Fruit fly (Drosophila melanogaster) whole organism, embryonic: ENCODE results near the gene beta4GalNAcTB.

ENCODE experiments used
- CG11560 ChIP-seq: fragments of 200-800 bp; sonication (Bioruptor generic); IDR thresholded peaks from 3 replicates; pipeline ENCODE4 v1.3.6; 2022; ENCODE audit warnings: missing biosample characterization, missing genetic modification characterization
- CTCF ChIP-seq: fragments of 200-800 bp; sonication (Bioruptor generic); optimal IDR thresholded peaks from 2 replicates; lab custom pipeline; 2017; ENCODE audit warnings: missing biosample characterization, mild to moderate bottlenecking, missing genetic modification characterization, moderate library complexity
- D ChIP-seq, 2 experiments: fragments of 200-800 bp in 1 of 2; fragments of >200 bp in 1 of 2; sonication (Bioruptor generic) in 1 of 2; optimal IDR thresholded peaks; 2 replicates in 1 of 2; 3 replicates in 1 of 2; lab custom pipeline; 2017; ENCODE audit warnings: mild to moderate bottlenecking in 1 of 2, missing biosample characterization in 1 of 2, missing genetic modification characterization in 1 of 2, missing genetic modification reagents in 1 of 2
- ac ChIP-seq: fragments of 200-800 bp; sonication (Bioruptor generic); optimal IDR thresholded peaks from 3 replicates; lab custom pipeline; 2017; ENCODE audit warnings: missing biosample characterization, mild to moderate bottlenecking, missing genetic modification characterization
- repo ChIP-seq: fragments of 200-800 bp; sonication (Bioruptor generic); optimal IDR thresholded peaks from 2 replicates; lab custom pipeline; 2016; ENCODE audit warnings: missing biosample characterization, missing genetic modification characterization
- trh ChIP-seq: fragments of 200-800 bp; sonication (Bioruptor generic); optimal IDR thresholded peaks from 2 replicates; lab custom pipeline; 2016; ENCODE audit warnings: missing biosample characterization, missing genetic modification characterization
- zf30C ChIP-seq: fragments of 200-800 bp; sonication (Bioruptor generic); optimal IDR thresholded peaks from 3 replicates; lab custom pipeline; 2018; ENCODE audit warnings: missing biosample characterization, mild to moderate bottlenecking, missing genetic modification characterization

DNA sequence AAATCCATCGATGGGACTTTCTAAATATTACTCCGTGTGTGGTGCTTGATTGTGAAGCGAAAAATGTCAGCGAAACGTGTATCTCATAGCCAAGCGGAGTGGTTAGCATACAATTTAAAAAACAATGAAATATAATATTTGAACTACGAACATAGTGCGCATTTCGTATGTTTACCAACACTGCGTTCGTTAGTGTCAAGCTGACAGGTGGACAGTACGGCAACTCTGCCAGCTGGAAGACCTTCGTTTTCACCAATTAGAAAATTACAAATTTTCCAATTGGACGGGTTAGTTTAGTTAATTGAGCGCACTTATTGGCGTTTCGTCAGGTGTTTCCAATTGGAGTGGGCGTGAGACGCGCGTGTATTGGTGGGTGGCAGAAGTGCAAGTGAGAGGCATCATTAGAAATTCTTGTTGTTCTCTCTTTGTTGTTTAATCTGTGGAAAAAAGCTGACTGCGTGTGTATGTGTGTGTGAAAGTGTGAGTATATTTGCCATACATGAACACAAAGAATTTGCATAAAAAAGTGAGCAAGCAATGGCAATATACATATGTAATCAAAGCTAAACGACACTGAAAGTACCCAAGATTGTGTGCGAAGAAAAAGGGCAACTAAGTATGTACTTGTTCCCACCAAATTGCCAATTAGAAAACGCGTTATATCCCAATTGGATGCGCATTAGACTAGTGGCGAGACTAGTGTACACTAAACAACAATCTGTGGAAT, 6.1 kb upstream of the beta4GalNAcTB start:
- TF ChIP-seq trh (GFP tag; lab: Kevin White, UChicago) (no peak), CG11560 (no peak), repo (GFP tag; lab: Kevin White, UChicago) (peak; percentile 11), zf30C (GFP tag; lab: Kevin White, UChicago) (no peak), D (optimal IDR thresholded peaks at IDR 0.05; lab: Kevin White, UChicago) (no peak), D (GFP tag; optimal IDR thresholded peaks at IDR 0.05; lab: Kevin White, UChicago) (no peak), ac (GFP tag; lab: Kevin White, UChicago) (no peak), CTCF (GFP tag; lab: Kevin White, UChicago) (no peak)
